Worm (Caenorhabditis elegans): ENCODE results near the gene str-252.

Gene str-252

DNA sequence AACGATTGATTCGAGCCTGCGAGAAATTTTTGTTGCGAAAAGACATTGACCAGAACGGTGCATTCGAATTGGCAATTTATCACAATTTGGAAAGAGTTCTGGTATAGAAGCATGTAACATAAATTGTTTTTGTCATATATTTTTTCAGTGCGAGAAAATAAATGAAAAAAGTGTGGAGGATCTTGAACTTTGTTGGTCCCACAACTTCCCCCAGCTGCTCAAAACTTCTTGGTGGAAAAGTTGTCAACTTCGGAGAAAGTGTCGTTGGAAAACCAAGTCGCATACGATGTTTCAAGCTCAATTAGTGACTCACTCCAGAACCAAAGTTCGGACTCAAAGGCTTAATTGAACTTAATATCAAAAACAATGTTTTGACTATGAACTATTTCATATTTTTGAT is 15.7 kb downstream of the str-252 start:
- TF ChIP-seq hmbx-1 (tag; optimal IDR thresholded peaks at IDR 0.05) (no peak), F13C5.2 (tag; optimal IDR thresholded peaks at IDR 0.05) (no peak), ama-1 (optimal IDR thresholded peaks at IDR 0.05) (no peak), tbx-37 (GFP tag; conservative IDR thresholded peaks at IDR 0.05) (no peak), ets-7 (tag; optimal IDR thresholded peaks at IDR 0.05) (no peak), hnd-1 (tag; optimal IDR thresholded peaks at IDR 0.05) (no peak), sea-1 (GFP tag; conservative IDR thresholded peaks at IDR 0.05) (no peak), B0310.2 (tag; optimal IDR thresholded peaks at IDR 0.05) (no peak), aly-1 (tag; optimal IDR thresholded peaks at IDR 0.05) (no peak), scrt-1 (GFP tag; IDR thresholded peaks at IDR 0.05) (no peak), ceh-13 (GFP tag; optimal IDR thresholded peaks at IDR 0.05) (no peak), ceh-36 (tag; optimal IDR thresholded peaks at IDR 0.05) (no peak), tbx-11 (GFP tag; IDR thresholded peaks at IDR 0.05) (no peak)

DNA sequence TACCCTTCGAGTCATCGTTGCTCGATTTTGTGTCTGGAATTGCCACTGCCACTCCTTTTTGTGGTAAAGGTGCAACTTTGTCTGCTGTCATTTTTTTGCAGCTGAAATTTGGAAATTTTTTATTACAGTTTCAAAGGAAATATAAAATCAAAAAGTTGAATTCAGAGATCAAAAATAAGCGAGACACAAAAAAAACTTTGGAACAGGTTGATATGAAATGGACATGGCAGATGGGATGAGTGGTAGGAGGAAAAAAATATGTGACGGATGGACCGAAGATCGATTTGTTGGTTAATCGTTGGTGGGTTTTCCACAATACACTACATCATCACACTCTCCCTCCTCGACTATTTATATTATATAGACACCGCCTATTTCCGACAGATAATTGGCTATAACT is 18.2 kb downstream of the str-252 start, which contains the start of gene R10D12.1:
Gene R10D12.1 (minus strand): TSS at position 101 of the 400 bp plus-strand sequence.
- TF ChIP-seq F13C5.2 (tag; optimal IDR thresholded peaks at IDR 0.05): no peak
- TF ChIP-seq sea-1 (GFP tag; conservative IDR thresholded peaks at IDR 0.05): no peak
- TF ChIP-seq tbx-11 (GFP tag; IDR thresholded peaks at IDR 0.05): no peak
- TF ChIP-seq tbx-37 (GFP tag; conservative IDR thresholded peaks at IDR 0.05): no peak
- TF ChIP-seq ama-1 (optimal IDR thresholded peaks at IDR 0.05): no peak
- no peak for TF ChIP-seq aly-1 (tag; optimal IDR thresholded peaks at IDR 0.05)
- TF ChIP-seq ceh-36 (tag; optimal IDR thresholded peaks at IDR 0.05): no peak
- no peak for TF ChIP-seq B0310.2 (tag; optimal IDR thresholded peaks at IDR 0.05)
- TF ChIP-seq pes-1 (GFP tag; IDR thresholded peaks at IDR 0.05): no peak

DNA sequence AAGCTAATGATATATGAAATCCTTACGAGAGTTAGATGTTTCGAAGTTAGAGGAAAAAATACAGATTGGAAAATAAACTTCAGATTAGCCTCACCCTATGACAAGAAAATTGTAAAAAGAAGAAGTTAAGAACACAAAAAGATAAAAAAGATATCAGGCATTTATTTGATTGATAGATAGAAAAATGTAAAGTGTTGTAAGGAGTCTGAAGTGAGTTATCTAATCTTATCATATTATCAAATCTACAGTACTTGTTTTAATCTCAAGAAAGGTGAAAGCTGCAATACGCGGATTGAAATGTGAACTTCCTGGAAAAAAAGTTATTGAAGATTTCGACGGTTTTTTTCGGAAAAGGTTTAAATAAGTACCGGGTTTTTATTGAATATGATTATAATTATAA is 19.1 kb downstream of the str-252 start:
- TF ChIP-seq tbx-37 (GFP tag; conservative IDR thresholded peaks at IDR 0.05) (no peak), ceh-36 (tag; optimal IDR thresholded peaks at IDR 0.05) (no peak), tra-4 (tag; optimal IDR thresholded peaks at IDR 0.05) (no peak), pes-1 (GFP tag; IDR thresholded peaks at IDR 0.05) (no peak), flt-1 (GFP tag; IDR thresholded peaks at IDR 0.05) (no peak), ama-1 (optimal IDR thresholded peaks at IDR 0.05) (no peak), tbx-11 (GFP tag; IDR thresholded peaks at IDR 0.05) (no peak), F13C5.2 (tag; optimal IDR thresholded peaks at IDR 0.05) (no peak), scrt-1 (GFP tag; IDR thresholded peaks at IDR 0.05) (no peak), hmg-4 (GFP tag; optimal IDR thresholded peaks at IDR 0.05) (no peak), ets-7 (tag; optimal IDR thresholded peaks at IDR 0.05) (no peak), B0310.2 (tag; optimal IDR thresholded peaks at IDR 0.05) (no peak), ceh-13 (GFP tag; optimal IDR thresholded peaks at IDR 0.05) (no peak), sea-1 (GFP tag; conservative IDR thresholded peaks at IDR 0.05) (no peak), aly-1 (tag; optimal IDR thresholded peaks at IDR 0.05) (no peak), hmbx-1 (tag; optimal IDR thresholded peaks at IDR 0.05) (no peak), hnd-1 (tag; optimal IDR thresholded peaks at IDR 0.05) (no peak)

DNA sequence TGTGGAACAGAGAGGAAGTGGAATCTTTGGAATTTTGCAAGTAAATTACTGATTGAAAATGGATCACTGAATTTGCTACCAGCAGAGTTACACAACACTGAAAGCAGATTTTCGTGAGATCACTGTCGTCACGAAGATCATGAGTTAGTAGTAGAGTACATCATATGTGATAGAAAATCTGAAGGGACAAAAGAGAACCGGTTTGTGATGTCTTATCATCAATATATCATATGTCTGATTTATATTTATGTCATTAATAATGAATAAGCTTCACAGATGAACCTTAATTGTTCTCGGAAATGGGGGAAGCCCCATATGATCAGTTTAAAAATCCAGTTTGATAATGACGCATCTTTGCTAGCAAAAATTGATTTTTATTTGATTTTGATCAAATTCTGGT is 19.8 kb downstream of the str-252 start:
- no peak for TF ChIP-seq hmbx-1 (tag; optimal IDR thresholded peaks at IDR 0.05)
- no peak for TF ChIP-seq hmg-4 (GFP tag; optimal IDR thresholded peaks at IDR 0.05)
- no peak for TF ChIP-seq sea-1 (GFP tag; conservative IDR thresholded peaks at IDR 0.05)
- TF ChIP-seq scrt-1 (GFP tag; IDR thresholded peaks at IDR 0.05): no peak
- TF ChIP-seq ama-1 (optimal IDR thresholded peaks at IDR 0.05): no peak
- TF ChIP-seq B0310.2 (tag; optimal IDR thresholded peaks at IDR 0.05): no peak
- TF ChIP-seq F13C5.2 (tag; optimal IDR thresholded peaks at IDR 0.05): no peak
- no peak for TF ChIP-seq ets-7 (tag; optimal IDR thresholded peaks at IDR 0.05)
- TF ChIP-seq aly-1 (tag; optimal IDR thresholded peaks at IDR 0.05): no peak
- TF ChIP-seq tbx-37 (GFP tag; conservative IDR thresholded peaks at IDR 0.05): no peak
- no peak for TF ChIP-seq flt-1 (GFP tag; IDR thresholded peaks at IDR 0.05)

DNA sequence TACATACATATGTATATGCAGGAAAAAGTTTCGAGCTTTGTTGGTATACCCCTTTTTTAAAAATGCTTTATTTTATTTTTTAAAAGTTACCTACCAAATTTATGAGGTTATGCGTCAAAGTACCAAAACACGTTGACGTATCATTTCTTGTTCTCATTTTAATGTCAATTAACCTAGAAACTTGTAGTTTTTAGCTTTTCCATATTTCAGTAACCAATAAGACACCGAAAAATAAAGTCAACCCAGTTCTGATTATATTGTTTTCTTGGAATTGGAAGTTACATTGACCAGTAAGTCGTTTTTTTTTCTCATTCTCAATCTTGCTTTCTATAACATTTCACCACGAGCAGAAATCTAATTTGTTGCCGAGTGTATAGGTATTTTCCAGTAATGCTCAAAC is 20.6 kb downstream of the str-252 start, which contains the start of gene srw-145:
Gene srw-145 (plus strand): TSS at position 301 of the 400 bp plus-strand sequence.
- no peak for TF ChIP-seq pes-1 (GFP tag; IDR thresholded peaks at IDR 0.05)
- no peak for TF ChIP-seq B0310.2 (tag; optimal IDR thresholded peaks at IDR 0.05)
- no peak for TF ChIP-seq flt-1 (GFP tag; IDR thresholded peaks at IDR 0.05)
- TF ChIP-seq aly-1 (tag; optimal IDR thresholded peaks at IDR 0.05): no peak
- no peak for TF ChIP-seq scrt-1 (GFP tag; IDR thresholded peaks at IDR 0.05)
- TF ChIP-seq hmbx-1 (tag; optimal IDR thresholded peaks at IDR 0.05): no peak
- TF ChIP-seq hnd-1 (tag; optimal IDR thresholded peaks at IDR 0.05): no peak

DNA sequence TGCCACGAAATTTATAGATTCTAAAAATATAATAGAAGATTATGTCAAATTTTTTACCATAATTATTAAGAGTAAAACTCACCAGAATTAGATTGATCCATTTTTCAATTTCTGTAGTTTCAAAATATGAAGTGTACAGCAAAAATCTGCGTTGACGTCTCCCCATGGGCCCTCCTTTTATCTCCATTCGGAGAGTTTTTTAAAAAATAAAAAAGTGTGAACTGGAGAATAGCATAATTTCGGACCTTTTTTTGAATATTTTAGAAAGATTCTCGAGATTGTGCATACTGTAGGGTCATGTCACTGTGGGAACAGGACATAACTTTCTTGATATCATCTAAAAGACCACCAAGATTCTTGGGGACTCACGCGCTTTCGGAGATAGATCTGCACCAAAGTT is 25.8 kb downstream of the str-252 start, which contains the start of gene dpr-1:
Gene dpr-1 (minus strand): TSS at position 101 of the 400 bp plus-strand sequence.
- TF ChIP-seq sea-1 (GFP tag; conservative IDR thresholded peaks at IDR 0.05) (no peak), hnd-1 (tag; optimal IDR thresholded peaks at IDR 0.05) (no peak), ceh-13 (GFP tag; optimal IDR thresholded peaks at IDR 0.05) (no peak), ama-1 (optimal IDR thresholded peaks at IDR 0.05) (no peak), tbx-11 (GFP tag; IDR thresholded peaks at IDR 0.05) (no peak), F13C5.2 (tag; optimal IDR thresholded peaks at IDR 0.05) (no peak), hmg-4 (GFP tag; optimal IDR thresholded peaks at IDR 0.05) (no peak), scrt-1 (GFP tag; IDR thresholded peaks at IDR 0.05) (no peak), tra-4 (tag; optimal IDR thresholded peaks at IDR 0.05) (no peak), ets-7 (tag; optimal IDR thresholded peaks at IDR 0.05) (no peak), ceh-36 (tag; optimal IDR thresholded peaks at IDR 0.05) (no peak), hmbx-1 (tag; optimal IDR thresholded peaks at IDR 0.05) (no peak), B0310.2 (tag; optimal IDR thresholded peaks at IDR 0.05) (no peak)

DNA sequence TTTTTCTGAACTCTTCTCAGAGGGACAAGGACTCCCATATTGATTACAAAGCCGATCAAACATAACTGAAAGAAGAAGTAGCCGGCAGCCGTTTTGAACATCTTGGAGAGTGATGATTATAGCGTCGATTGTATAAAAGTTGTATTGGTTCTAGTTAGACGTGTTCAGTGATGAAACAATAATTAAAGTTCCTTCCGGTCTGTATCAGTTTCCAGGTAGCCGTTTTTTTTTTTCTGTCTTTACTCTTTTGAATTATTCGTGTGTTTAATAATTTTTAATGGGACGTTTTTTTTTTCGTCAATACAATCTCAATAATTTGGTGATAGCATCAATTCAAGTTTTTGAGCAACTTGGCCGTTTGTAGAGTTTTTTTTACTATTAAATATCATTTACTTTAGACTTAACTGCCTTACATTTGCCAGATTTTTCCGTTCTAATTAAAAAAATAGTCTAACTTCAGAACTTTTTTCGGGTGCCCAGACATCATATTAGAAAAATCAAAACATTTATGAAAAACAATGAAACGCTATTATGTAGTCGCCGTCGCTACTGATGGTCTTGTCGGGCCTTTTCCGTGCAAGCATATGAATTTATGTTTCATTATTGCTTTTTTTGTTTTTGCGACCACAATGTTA is 30.2 kb downstream of the str-252 start, which contains the start of the genes srx-10 and clec-226:
Gene srx-10 (minus strand): TSS at position 101 of the 635 bp plus-strand sequence.
Gene clec-226 (plus strand): TSS at position 585 of the 635 bp plus-strand sequence.
- TF ChIP-seq ceh-13 (GFP tag; optimal IDR thresholded peaks at IDR 0.05) (no peak), B0310.2 (tag; optimal IDR thresholded peaks at IDR 0.05) (no peak), sea-1 (GFP tag; conservative IDR thresholded peaks at IDR 0.05) (no peak), aly-1 (tag; optimal IDR thresholded peaks at IDR 0.05) (no peak), tbx-11 (GFP tag; IDR thresholded peaks at IDR 0.05) (no peak), ceh-36 (tag; optimal IDR thresholded peaks at IDR 0.05) (no peak)

Measured in whole organism, early embryonic.